Worm (Caenorhabditis elegans) whole organism, L3 larva: ENCODE results near the gene F56D6.12.
"Not testable (repeated sequence)": the region's sequence is repeated elsewhere in the genome, so short reads cannot be mapped to it uniquely, and the experiment has no call there.

Experiments used
- R02D3.7 ChIP-seq: fragments of 150-350 bp; optimal IDR thresholded peaks from 2 replicates; lab custom pipeline; 2014; ENCODE audit warnings: missing biosample characterization, missing genetic modification characterization
- aly-2 ChIP-seq: fragments of 150-350 bp; optimal IDR thresholded peaks from 2 replicates; lab custom pipeline; 2014; ENCODE audit warnings: missing biosample characterization, missing genetic modification characterization
- ceh-16 ChIP-seq: sonication (generic microtip); optimal IDR thresholded peaks from 2 replicates; lab custom pipeline; 2017; ENCODE audit warnings: missing biosample characterization, missing genetic modification characterization
- ceh-28 ChIP-seq: fragments of 150-350 bp; optimal IDR thresholded peaks from 2 replicates; lab custom pipeline; 2014; ENCODE audit warnings: missing biosample characterization, missing genetic modification reagents, missing genetic modification characterization
- ceh-82 ChIP-seq: fragments of 150-350 bp; optimal IDR thresholded peaks from 2 replicates; lab custom pipeline; 2014; ENCODE audit warnings: missing biosample characterization, missing genetic modification characterization
- egl-27 ChIP-seq: sonication (generic microtip); optimal IDR thresholded peaks from 4 replicates; lab custom pipeline; 2017; ENCODE audit warnings: missing biosample characterization, missing genetic modification reagents, missing genetic modification characterization
- elt-1 ChIP-seq: fragments of 150-350 bp; optimal IDR thresholded peaks from 2 replicates; lab custom pipeline; 2014; ENCODE audit warnings: missing biosample characterization, missing genetic modification characterization
- elt-2 ChIP-seq: sonication (generic microtip); optimal IDR thresholded peaks from 2 replicates; lab custom pipeline; 2016; ENCODE audit warnings: missing genetic modification reagents, mild to moderate bottlenecking, missing genetic modification characterization, missing compliant biosample characterization
- elt-3 ChIP-seq, 3 experiments: fragments of 150-350 bp in 1 of 3; sonication (generic microtip) in 2 of 3; optimal IDR thresholded peaks; 2 replicates in 2 of 3; 4 replicates in 1 of 3; lab custom pipeline; 2014 to 2017; ENCODE audit warnings: missing biosample characterization in 3 of 3, missing genetic modification characterization in 3 of 3
- eor-1 ChIP-seq, 2 experiments: fragments of 150-350 bp; optimal IDR thresholded peaks; 2 replicates each; lab custom pipeline; 2014 to 2018; ENCODE audit warnings: missing biosample characterization in 2 of 2, missing genetic modification characterization in 2 of 2
- fkh-10 ChIP-seq: sonication (generic microtip); optimal IDR thresholded peaks from 2 replicates; lab custom pipeline; 2017; ENCODE audit warnings: missing biosample characterization, missing genetic modification reagents, missing genetic modification characterization
- fkh-2 ChIP-seq: fragments of 150-350 bp; optimal IDR thresholded peaks from 2 replicates; lab custom pipeline; 2014; ENCODE audit warnings: missing biosample characterization, missing genetic modification reagents, missing genetic modification characterization
- fos-1 ChIP-seq: fragments of 150-350 bp; optimal IDR thresholded peaks from 2 replicates; lab custom pipeline; 2014; ENCODE audit warnings: missing biosample characterization, missing genetic modification characterization
- hmg-11 ChIP-seq: sonication (generic microtip); optimal IDR thresholded peaks from 2 replicates; lab custom pipeline; 2016; ENCODE audit warnings: missing genetic modification characterization, missing compliant biosample characterization
- jun-1 ChIP-seq: fragments of 150-350 bp; optimal IDR thresholded peaks from 2 replicates; lab custom pipeline; 2014; ENCODE audit warnings: missing biosample characterization, missing genetic modification reagents, missing genetic modification characterization
- lin-15B ChIP-seq: fragments of 150-350 bp; optimal IDR thresholded peaks from 2 replicates; lab custom pipeline; 2014; ENCODE audit warnings: missing biosample characterization, missing genetic modification characterization
- lsy-12 ChIP-seq: sonication (generic microtip); optimal IDR thresholded peaks from 2 replicates; lab custom pipeline; 2016; ENCODE audit warnings: mild to moderate bottlenecking, missing genetic modification characterization, missing compliant biosample characterization
- mml-1 ChIP-seq: fragments of 150-350 bp; sonication (generic microtip); optimal IDR thresholded peaks from 3 replicates; lab custom pipeline; 2014; ENCODE audit warnings: missing biosample characterization, missing genetic modification characterization
- nfya-1 ChIP-seq: sonication (generic microtip); optimal IDR thresholded peaks from 2 replicates; lab custom pipeline; 2017; ENCODE audit warnings: missing genetic modification characterization, mild to moderate bottlenecking, missing compliant biosample characterization, antibody characterized with exemption, moderate library complexity; ENCODE audit not compliant: insufficient read depth
- nhr-11 ChIP-seq: fragments of 150-350 bp; optimal IDR thresholded peaks from 2 replicates; lab custom pipeline; 2014; ENCODE audit warnings: missing biosample characterization, missing genetic modification characterization
- nhr-237 ChIP-seq: fragments of 150-350 bp; optimal IDR thresholded peaks from 2 replicates; lab custom pipeline; 2014; ENCODE audit warnings: missing biosample characterization, missing genetic modification characterization
- nhr-25 ChIP-seq: sonication (generic microtip); optimal IDR thresholded peaks from 2 replicates; lab custom pipeline; 2017; ENCODE audit warnings: missing biosample characterization, missing genetic modification characterization
- nhr-28 ChIP-seq: fragments of 150-350 bp; optimal IDR thresholded peaks from 2 replicates; lab custom pipeline; 2014; ENCODE audit warnings: missing biosample characterization, missing genetic modification characterization
- nhr-43 ChIP-seq: sonication (generic microtip); optimal IDR thresholded peaks from 2 replicates; lab custom pipeline; 2016; ENCODE audit warnings: mild to moderate bottlenecking, missing genetic modification characterization, missing compliant biosample characterization; ENCODE audit not compliant: poor library complexity, severe bottlenecking
- nhr-67 ChIP-seq: fragments of 150-350 bp; optimal IDR thresholded peaks from 2 replicates; lab custom pipeline; 2014; ENCODE audit warnings: missing biosample characterization, missing genetic modification characterization
- nhr-76 ChIP-seq: fragments of 150-350 bp; sonication (generic microtip); optimal IDR thresholded peaks from 5 replicates; lab custom pipeline; 2014; ENCODE audit warnings: missing biosample characterization, missing genetic modification characterization
- nhr-77 ChIP-seq: fragments of 150-350 bp; optimal IDR thresholded peaks from 2 replicates; lab custom pipeline; 2014; ENCODE audit warnings: missing biosample characterization, missing genetic modification characterization
- pha-4 ChIP-seq: fragments of 150-350 bp; optimal IDR thresholded peaks from 2 replicates; lab custom pipeline; 2014; ENCODE audit warnings: missing biosample characterization, missing genetic modification reagents, missing genetic modification characterization
- pqm-1 ChIP-seq: fragments of 150-350 bp; optimal IDR thresholded peaks from 2 replicates; lab custom pipeline; 2017; ENCODE audit warnings: missing biosample characterization, missing genetic modification characterization, inconsistent platforms
- sea-2 ChIP-seq: fragments of 150-350 bp; sonication (generic microtip); optimal IDR thresholded peaks from 4 replicates; lab custom pipeline; 2014; ENCODE audit warnings: missing biosample characterization, missing genetic modification reagents, missing genetic modification characterization
- skn-1 ChIP-seq: fragments of 150-350 bp; optimal IDR thresholded peaks from 2 replicates; lab custom pipeline; 2014; ENCODE audit warnings: missing biosample characterization, missing genetic modification characterization
- snpc-4 ChIP-seq: fragments of 150-350 bp; optimal IDR thresholded peaks from 2 replicates; lab custom pipeline; 2014; ENCODE audit warnings: missing biosample characterization, missing genetic modification characterization
- unc-39 ChIP-seq: sonication (generic microtip); optimal IDR thresholded peaks from 4 replicates; lab custom pipeline; 2017; ENCODE audit warnings: missing biosample characterization, missing genetic modification characterization
- zag-1 ChIP-seq: fragments of 150-350 bp; optimal IDR thresholded peaks from 2 replicates; lab custom pipeline; 2014; ENCODE audit warnings: missing biosample characterization, missing genetic modification characterization
- ztf-11 ChIP-seq: fragments of 150-350 bp; optimal IDR thresholded peaks from 2 replicates; lab custom pipeline; 2014; ENCODE audit warnings: missing biosample characterization, missing genetic modification characterization
- ztf-4 ChIP-seq: fragments of 150-350 bp; optimal IDR thresholded peaks from 2 replicates; lab custom pipeline; 2014; ENCODE audit warnings: missing biosample characterization, missing genetic modification characterization

The F56D6.12 gene

DNA sequence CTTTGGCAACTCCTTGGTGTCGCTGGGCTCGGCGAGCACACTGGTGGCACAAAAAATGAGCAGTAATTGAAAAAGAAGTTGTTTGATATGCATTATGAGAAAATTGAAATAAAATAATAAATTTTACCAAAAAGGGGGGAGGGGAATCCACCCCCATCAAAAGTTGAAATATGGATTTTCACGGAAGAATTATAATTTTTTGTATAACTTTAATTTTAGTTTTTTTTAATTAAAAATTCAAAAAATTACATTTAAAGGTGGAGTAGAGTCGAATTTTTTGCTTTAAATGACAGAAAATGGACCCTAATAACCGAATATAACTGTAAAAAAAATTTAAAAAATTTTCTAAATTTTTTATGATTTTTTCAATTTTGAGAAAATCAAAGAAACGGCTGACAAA is 3.9 kb downstream of the F56D6.12 start, which contains the start of gene F56D6.18:
Gene F56D6.18 (minus strand): TSS at position 101 of the 400 bp plus-strand sequence.
- TF ChIP-seq lin-15B (tag; lab: Kevin White, UChicago); snpc-4; nhr-237 (tag; lab: Kevin White, UChicago): not testable (repeated sequence)

DNA sequence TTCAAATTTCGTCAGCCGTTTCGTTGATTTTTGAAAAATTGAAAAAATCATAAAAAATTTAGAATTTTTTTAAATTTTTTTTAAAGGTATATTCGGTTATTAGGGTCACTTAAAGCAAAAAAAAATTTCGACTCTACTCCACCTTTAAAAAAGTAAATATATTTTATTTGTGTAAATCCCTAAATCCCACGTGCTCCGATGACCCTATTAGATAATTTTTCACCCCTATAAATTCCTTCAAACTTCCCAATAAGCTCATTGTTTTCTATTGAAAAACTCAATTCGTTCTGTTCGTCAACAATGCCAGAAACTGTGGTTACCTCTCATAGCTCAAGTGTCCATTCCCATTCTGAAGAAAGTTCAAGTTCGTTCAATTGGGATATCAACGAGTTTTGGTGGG is 4.7 kb downstream of the F56D6.12 start, which contains the start of gene F56D6.20:
Gene F56D6.20 (plus strand): TSS at position 301 of the 400 bp plus-strand sequence.
- TF ChIP-seq nhr-25 (tag; lab: Kevin White, UChicago) = no peak
- no peak for TF ChIP-seq pha-4 (tag; lab: Kevin White, UChicago)
- no peak for TF ChIP-seq aly-2
- TF ChIP-seq nhr-237 (tag; lab: Kevin White, UChicago) = no peak
- no peak for TF ChIP-seq skn-1
- no peak for TF ChIP-seq fkh-2 (tag; lab: Kevin White, UChicago)
- no peak for TF ChIP-seq elt-1
- no peak for TF ChIP-seq ztf-11 (tag; lab: Kevin White, UChicago)
- no peak for TF ChIP-seq nhr-67 (tag; lab: Kevin White, UChicago)
- no peak for TF ChIP-seq nhr-77

DNA sequence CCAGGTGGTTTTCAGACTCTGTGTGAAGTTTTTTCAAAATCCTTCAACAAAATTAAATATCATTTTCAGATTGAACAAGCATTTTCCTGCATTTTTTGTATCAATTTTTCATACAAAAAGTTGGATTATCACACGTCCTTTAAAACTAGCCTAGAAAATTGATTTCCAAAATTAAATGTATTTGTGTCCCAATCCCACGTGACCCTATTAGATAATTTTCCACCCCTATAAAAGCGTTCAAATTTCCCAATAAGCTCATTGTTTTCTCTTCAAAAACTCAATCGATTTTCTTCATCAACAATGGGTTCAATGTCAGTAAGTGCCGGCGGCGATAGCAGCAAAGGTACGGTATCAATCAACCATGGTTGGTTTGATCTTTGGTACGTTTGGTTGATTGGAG is 6.5 kb downstream of the F56D6.12 start, which contains the start of gene F56D6.19:
Gene F56D6.19 (plus strand): TSS at position 301 of the 400 bp plus-strand sequence.
- no peak for TF ChIP-seq ztf-4 (tag; lab: Kevin White, UChicago)
- no peak for TF ChIP-seq nhr-25 (tag; lab: Kevin White, UChicago)
- no peak for TF ChIP-seq eor-1 (tag; optimal IDR thresholded peaks at IDR 0.05; lab: Kevin White, UChicago)
- TF ChIP-seq pqm-1 (tag; lab: Kevin White, UChicago) = no peak
- no peak for TF ChIP-seq nhr-11 (tag; lab: Kevin White, UChicago)
- no peak for TF ChIP-seq hmg-11

DNA sequence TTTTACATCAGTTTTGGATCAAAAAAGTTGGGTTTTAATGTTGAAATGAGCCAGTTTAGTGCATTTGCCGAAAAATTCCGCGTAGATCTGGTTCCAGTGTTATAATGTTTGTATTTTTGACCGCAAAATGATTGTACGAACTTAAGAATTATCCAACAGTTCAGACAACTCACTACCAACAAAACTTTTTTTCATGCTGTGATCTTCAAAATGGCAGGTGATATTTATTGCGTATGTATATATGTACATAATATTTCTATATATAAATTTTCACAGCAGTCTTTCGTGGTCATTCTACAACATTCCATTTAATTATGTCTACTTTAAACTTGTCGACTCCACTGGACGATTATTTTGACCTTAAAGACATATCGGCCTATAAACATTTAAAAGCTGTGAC is 7.4 kb downstream of the F56D6.12 start, which contains the start of gene srz-20:
Gene srz-20 (plus strand): TSS at position 301 of the 400 bp plus-strand sequence.
- TF ChIP-seq snpc-4 (no peak), sea-2 (GFP tag; lab: Kevin White, UChicago) (no peak), ceh-28 (tag; lab: Kevin White, UChicago) (no peak), ceh-16 (no peak), nhr-67 (tag; lab: Kevin White, UChicago) (no peak), nfya-1 (tag; lab: Kevin White, UChicago) (no peak), skn-1 (no peak), aly-2 (no peak), lin-15B (tag; lab: Kevin White, UChicago) (no peak), zag-1 (tag; lab: Kevin White, UChicago) (no peak), fos-1 (tag; lab: Kevin White, UChicago) (no peak), R02D3.7 (tag; lab: Kevin White, UChicago) (no peak), elt-3 (tag; optimal IDR thresholded peaks at IDR 0.05; lab: Kevin White, UChicago) (no peak), nhr-77 (no peak), ceh-82 (tag; lab: Kevin White, UChicago) (no peak), nhr-43 (tag; lab: Kevin White, UChicago) (no peak), lsy-12 (no peak), eor-1 (tag; optimal IDR thresholded peaks at IDR 0.05; lab: Kevin White, UChicago) (no peak), nhr-76 (tag; lab: Kevin White, UChicago) (no peak), nhr-237 (tag; lab: Kevin White, UChicago) (no peak)

DNA sequence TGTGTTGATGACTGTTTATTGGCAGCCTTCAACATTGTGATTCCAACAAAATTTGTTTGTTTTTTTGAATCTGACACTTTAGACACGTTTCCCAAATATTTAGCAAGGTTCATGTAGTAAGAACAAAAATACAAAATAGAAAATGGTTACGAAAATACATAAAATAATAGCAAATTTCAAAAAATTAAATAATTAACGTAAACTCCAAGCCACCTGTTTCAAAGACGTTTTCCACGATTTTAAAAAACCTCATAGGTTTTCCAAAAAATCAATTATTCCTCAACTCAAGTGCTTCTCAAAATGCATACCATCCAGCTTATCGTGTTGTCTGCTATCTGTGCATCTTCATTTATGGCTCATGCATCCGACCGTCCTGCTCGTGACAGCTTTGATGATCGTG is 9.5 kb downstream of the F56D6.12 start, which contains the start of gene F56D6.14:
Gene F56D6.14 (plus strand): TSS at position 301 of the 400 bp plus-strand sequence.
- TF ChIP-seq aly-2 = no peak
- no peak for TF ChIP-seq R02D3.7 (tag; lab: Kevin White, UChicago)
- no peak for TF ChIP-seq zag-1 (tag; lab: Kevin White, UChicago)
- no peak for TF ChIP-seq fkh-10 (GFP tag; lab: Kevin White, UChicago)
- TF ChIP-seq nfya-1 (tag; lab: Kevin White, UChicago) = no peak
- TF ChIP-seq ztf-4 (tag; lab: Kevin White, UChicago) = no peak
- TF ChIP-seq nhr-28 (tag; lab: Kevin White, UChicago) = no peak
- no peak for TF ChIP-seq unc-39
- no peak for TF ChIP-seq nhr-76 (tag; lab: Kevin White, UChicago)
- TF ChIP-seq egl-27 = no peak
- TF ChIP-seq pqm-1 (tag; lab: Kevin White, UChicago) = no peak
- no peak for TF ChIP-seq lin-15B (tag; lab: Kevin White, UChicago)
- TF ChIP-seq eor-1 (tag; optimal IDR thresholded peaks at IDR 0.05; lab: Kevin White, UChicago) = no peak
- no peak for TF ChIP-seq elt-3 (tag; optimal IDR thresholded peaks at IDR 0.05; lab: Kevin White, UChicago)
- no peak for TF ChIP-seq fkh-2 (tag; lab: Kevin White, UChicago)
- no peak for TF ChIP-seq ceh-28 (tag; lab: Kevin White, UChicago)
- TF ChIP-seq elt-2 (tag; lab: Kevin White, UChicago) = no peak
- no peak for TF ChIP-seq mml-1 (tag; lab: Kevin White, UChicago)
- TF ChIP-seq fos-1 (tag; lab: Kevin White, UChicago) = no peak
- no peak for TF ChIP-seq jun-1
